Fruit fly (Drosophila melanogaster) whole organism, embryonic: ENCODE data around the gene CG32354.

Experiments used
- Asciz ChIP-seq: fragments of 200-800 bp; sonication (Bioruptor generic); optimal IDR thresholded peaks from 2 replicates; lab custom pipeline; 2017; ENCODE audit warnings: missing biosample characterization, mild to moderate bottlenecking, missing genetic modification characterization, missing genetic modification reagents
- Bdp1 ChIP-seq: fragments of 200-800 bp; sonication (Bioruptor generic); optimal IDR thresholded peaks from 3 replicates; lab custom pipeline; 2016; ENCODE audit warnings: missing biosample characterization, missing genetic modification characterization
- C15 ChIP-seq: fragments of 200-800 bp; sonication (Bioruptor generic); IDR thresholded peaks from 3 replicates; pipeline ENCODE4 v1.3.6; 2022; ENCODE audit warnings: missing biosample characterization, missing genetic modification characterization
- CG1024 ChIP-seq: fragments of 200-800 bp; sonication (Bioruptor generic); IDR thresholded peaks from 2 replicates; pipeline ENCODE4 v1.3.6; 2022; ENCODE audit warnings: missing biosample characterization, missing genetic modification characterization
- CG11504 ChIP-seq: fragments of 200-800 bp; sonication (Bioruptor generic); optimal IDR thresholded peaks from 3 replicates; lab custom pipeline; 2019; ENCODE audit warnings: missing biosample characterization, mild to moderate bottlenecking, missing genetic modification characterization, moderate library complexity
- CG12942 ChIP-seq: fragments of 200-800 bp; sonication (Bioruptor generic); optimal IDR thresholded peaks from 3 replicates; lab custom pipeline; 2016; ENCODE audit warnings: missing biosample characterization, missing genetic modification characterization
- CG14860 ChIP-seq: fragments of 200-800 bp; sonication (Bioruptor generic); IDR thresholded peaks from 3 replicates; pipeline ENCODE4 v1.3.6; 2022; ENCODE audit warnings: missing biosample characterization, missing genetic modification characterization; ENCODE audit not compliant: partially characterized antibody
- CG15269 ChIP-seq: fragments of 200-800 bp; sonication (Bioruptor generic); optimal IDR thresholded peaks from 2 replicates; lab custom pipeline; 2018; ENCODE audit warnings: missing biosample characterization, mild to moderate bottlenecking, missing genetic modification characterization, moderate library complexity
- CG16815 ChIP-seq: fragments of 200-800 bp; sonication (Bioruptor generic); optimal IDR thresholded peaks from 3 replicates; lab custom pipeline; 2017; ENCODE audit warnings: missing biosample characterization, mild to moderate bottlenecking, missing genetic modification characterization
- CG17385 ChIP-seq: fragments of 200-800 bp; sonication (Bioruptor generic); optimal IDR thresholded peaks from 3 replicates; lab custom pipeline; 2018; ENCODE audit warnings: missing biosample characterization, mild to moderate bottlenecking, missing genetic modification characterization
- CG2120 ChIP-seq: fragments of 200-800 bp; sonication (Bioruptor generic); optimal IDR thresholded peaks from 3 replicates; lab custom pipeline; 2016; ENCODE audit warnings: missing biosample characterization, missing genetic modification characterization
- CG3163 ChIP-seq: fragments of 200-800 bp; sonication (Bioruptor generic); optimal IDR thresholded peaks from 3 replicates; lab custom pipeline; 2016; ENCODE audit warnings: missing biosample characterization, missing genetic modification characterization
- CG3726 ChIP-seq: fragments of 200-800 bp; sonication (Bioruptor generic); IDR thresholded peaks from 3 replicates; pipeline ENCODE4, ENCODE4 v1.3.6; 2022; ENCODE audit warnings: missing biosample characterization, missing genetic modification characterization
- CG6654 ChIP-seq: fragments of 200-800 bp; sonication (Bioruptor generic); optimal IDR thresholded peaks from 2 replicates; lab custom pipeline; 2017; ENCODE audit warnings: missing biosample characterization, mild to moderate bottlenecking, missing genetic modification characterization
- CG7372 ChIP-seq: fragments of 200-800 bp; sonication (Bioruptor generic); IDR thresholded peaks from 2 replicates; pipeline ENCODE4 v1.3.6; 2022; ENCODE audit warnings: missing biosample characterization, missing genetic modification characterization
- CG8281 ChIP-seq: fragments of 200-800 bp; sonication (Bioruptor generic); optimal IDR thresholded peaks from 2 replicates; lab custom pipeline; 2018; ENCODE audit warnings: missing biosample characterization, mild to moderate bottlenecking, missing genetic modification characterization, moderate library complexity
- CG9215 ChIP-seq: fragments of 200-800 bp; sonication (Bioruptor generic); IDR thresholded peaks from 2 replicates; pipeline ENCODE4 v1.3.6; 2022; ENCODE audit warnings: missing biosample characterization, missing genetic modification characterization
- CG9437 ChIP-seq: fragments of 200-800 bp; sonication (Bioruptor generic); optimal IDR thresholded peaks from 2 replicates; lab custom pipeline; 2018; ENCODE audit warnings: missing biosample characterization, mild to moderate bottlenecking, missing genetic modification characterization
- CG9609 ChIP-seq: fragments of 200-800 bp; sonication (Bioruptor generic); optimal IDR thresholded peaks from 3 replicates; lab custom pipeline; 2016; ENCODE audit warnings: missing biosample characterization, missing genetic modification characterization
- CTCF ChIP-seq: fragments of 200-800 bp; sonication (Bioruptor generic); optimal IDR thresholded peaks from 2 replicates; lab custom pipeline; 2017; ENCODE audit warnings: missing biosample characterization, mild to moderate bottlenecking, missing genetic modification characterization, moderate library complexity
- D ChIP-seq, 2 experiments: fragments of 200-800 bp in 1 of 2; fragments of >200 bp in 1 of 2; sonication (Bioruptor generic) in 1 of 2; optimal IDR thresholded peaks; 2 replicates in 1 of 2; 3 replicates in 1 of 2; lab custom pipeline; 2017; ENCODE audit warnings: mild to moderate bottlenecking in 1 of 2, missing biosample characterization in 1 of 2, missing genetic modification characterization in 1 of 2, missing genetic modification reagents in 1 of 2
- Dbx ChIP-seq: fragments of 200-800 bp; sonication (Bioruptor generic); IDR thresholded peaks from 3 replicates; pipeline ENCODE4 v1.3.6; 2022; ENCODE audit warnings: missing biosample characterization, missing genetic modification characterization
- Ets65A ChIP-seq: fragments of 200-800 bp; sonication (Bioruptor generic); peaks from one replicate; lab custom pipeline; 2016; ENCODE audit warnings: missing biosample characterization, missing genetic modification characterization
- Ets97D ChIP-seq: fragments of 200-800 bp; sonication (Bioruptor generic); optimal IDR thresholded peaks from 3 replicates; lab custom pipeline; 2016; ENCODE audit warnings: missing biosample characterization, missing genetic modification characterization
- Gug ChIP-seq: fragments of 200-800 bp; sonication (Bioruptor generic); IDR thresholded peaks from 4 replicates; pipeline ENCODE4 v1.3.6; 2022; ENCODE audit warnings: missing biosample characterization, missing genetic modification characterization
- Hmr ChIP-seq: fragments of 200-800 bp; sonication (Bioruptor generic); optimal IDR thresholded peaks from 3 replicates; lab custom pipeline; 2017; ENCODE audit warnings: mild to moderate bottlenecking, missing biosample characterization, missing genetic modification reagents, missing genetic modification characterization
- Med ChIP-seq: fragments of 200-800 bp; sonication (Bioruptor generic); peaks from one replicate; lab custom pipeline; 2016; ENCODE audit warnings: missing biosample characterization, missing genetic modification characterization, mild to moderate bottlenecking, inconsistent platforms, moderate library complexity
- NK7.1 ChIP-seq: fragments of 200-800 bp; sonication (Bioruptor generic); optimal IDR thresholded peaks from 3 replicates; lab custom pipeline; 2016; ENCODE audit warnings: missing biosample characterization, missing genetic modification characterization
- Nf-YB ChIP-seq: fragments of 200-800 bp; sonication (Bioruptor generic); optimal IDR thresholded peaks from 3 replicates; lab custom pipeline; 2019; ENCODE audit warnings: missing biosample characterization, mild to moderate bottlenecking, missing genetic modification characterization, moderate library complexity
- Poxn ChIP-seq: fragments of 200-800 bp; sonication (Bioruptor generic); IDR thresholded peaks from 2 replicates; pipeline ENCODE4 v1.3.6; 2022; ENCODE audit warnings: missing biosample characterization, missing genetic modification characterization
- Sry-β ChIP-seq: fragments of 200-800 bp; sonication (Bioruptor generic); optimal IDR thresholded peaks from 2 replicates; lab custom pipeline; 2018; ENCODE audit warnings: missing biosample characterization, mild to moderate bottlenecking, missing genetic modification characterization, moderate library complexity
- Xrp1 ChIP-seq: fragments of 200-800 bp; sonication (Bioruptor generic); IDR thresholded peaks from 2 replicates; pipeline ENCODE4 v1.3.6; 2022; ENCODE audit warnings: missing biosample characterization, missing genetic modification characterization
- aop ChIP-seq: fragments of 200-800 bp; sonication (Bioruptor generic); IDR thresholded peaks from 2 replicates; pipeline ENCODE4 v1.3.6; 2022; ENCODE audit warnings: missing biosample characterization, missing genetic modification characterization
- ash1 ChIP-seq: fragments of 200-800 bp; sonication (Bioruptor generic); optimal IDR thresholded peaks from 2 replicates; lab custom pipeline; 2018; ENCODE audit warnings: missing biosample characterization, mild to moderate bottlenecking, missing genetic modification characterization
- cad ChIP-seq: fragments of >200 bp; optimal IDR thresholded peaks from 2 replicates; lab custom pipeline; 2017; ENCODE audit warnings: missing biosample characterization, missing genetic modification characterization
- crol ChIP-seq: fragments of 200-800 bp; sonication (Bioruptor generic); IDR thresholded peaks from 2 replicates; pipeline ENCODE4 v1.3.6; 2022; ENCODE audit warnings: missing biosample characterization, missing genetic modification characterization
- crp ChIP-seq, 2 experiments: fragments of 200-800 bp; sonication (Bioruptor generic); optimal IDR thresholded peaks; 2 replicates in 1 of 2; 3 replicates in 1 of 2; lab custom pipeline; 2017; ENCODE audit warnings: missing biosample characterization in 2 of 2, missing genetic modification characterization in 2 of 2, mild to moderate bottlenecking in 1 of 2, moderate library complexity in 1 of 2
- dan ChIP-seq: fragments of 200-800 bp; sonication (Bioruptor generic); IDR thresholded peaks from 2 replicates; pipeline ENCODE4 v1.3.6; 2022; ENCODE audit warnings: missing biosample characterization, missing genetic modification characterization
- eyg ChIP-seq: fragments of 200-800 bp; sonication (Bioruptor generic); optimal IDR thresholded peaks from 3 replicates; lab custom pipeline; 2016; ENCODE audit warnings: missing biosample characterization, missing genetic modification characterization
- fd64A ChIP-seq: fragments of 200-800 bp; sonication (Bioruptor generic); optimal IDR thresholded peaks from 3 replicates; lab custom pipeline; 2018; ENCODE audit warnings: missing biosample characterization, mild to moderate bottlenecking, missing genetic modification characterization
- hbn ChIP-seq: fragments of 200-800 bp; sonication (Bioruptor generic); IDR thresholded peaks from 2 replicates; pipeline ENCODE4 v1.3.6; 2022; ENCODE audit warnings: missing biosample characterization, missing genetic modification characterization; ENCODE audit not compliant: partially characterized antibody
- kah ChIP-seq: fragments of 200-800 bp; sonication (Bioruptor generic); optimal IDR thresholded peaks from 2 replicates; lab custom pipeline; 2018; ENCODE audit warnings: missing biosample characterization, mild to moderate bottlenecking, missing genetic modification characterization
- ken ChIP-seq: fragments of 200-800 bp; sonication (Bioruptor generic); IDR thresholded peaks from 3 replicates; pipeline ENCODE4 v1.3.6; 2022; ENCODE audit warnings: missing biosample characterization, missing genetic modification characterization
- mirr ChIP-seq: fragments of 200-800 bp; sonication (Bioruptor generic); optimal IDR thresholded peaks from 3 replicates; lab custom pipeline; 2018; ENCODE audit warnings: missing biosample characterization, mild to moderate bottlenecking, missing genetic modification characterization
- pnt ChIP-seq: fragments of 200-800 bp; sonication (Bioruptor generic); optimal IDR thresholded peaks from 3 replicates; lab custom pipeline; 2016; ENCODE audit warnings: missing biosample characterization, missing genetic modification characterization
- tgo ChIP-seq: fragments of 200-800 bp; sonication (Bioruptor generic); IDR thresholded peaks from 3 replicates; pipeline ENCODE4 v1.3.6; 2022; ENCODE audit warnings: missing biosample characterization, missing genetic modification characterization
- tin ChIP-seq: fragments of 200-800 bp; sonication (Bioruptor generic); optimal IDR thresholded peaks from 3 replicates; lab custom pipeline; 2016; ENCODE audit warnings: missing biosample characterization, missing genetic modification characterization
- tup ChIP-seq: fragments of 200-800 bp; sonication (Bioruptor generic); optimal IDR thresholded peaks from 2 replicates; lab custom pipeline; 2016; ENCODE audit warnings: missing biosample characterization, mild to moderate bottlenecking, missing genetic modification characterization, moderate library complexity
- twi ChIP-seq: fragments of 200-800 bp; optimal IDR thresholded peaks from 2 replicates; lab custom pipeline; 2019; ENCODE audit warnings: missing biosample characterization, mild to moderate bottlenecking, missing genetic modification characterization, moderate library complexity
- tx ChIP-seq: fragments of 200-800 bp; sonication (Bioruptor generic); optimal IDR thresholded peaks from 2 replicates; lab custom pipeline; 2016; ENCODE audit warnings: missing biosample characterization, missing genetic modification characterization
- wor ChIP-seq: fragments of 200-800 bp; sonication (Bioruptor generic); IDR thresholded peaks from 2 replicates; pipeline ENCODE4 v1.3.6; 2022; ENCODE audit warnings: missing biosample characterization, missing genetic modification characterization
- z ChIP-seq: fragments of 200-800 bp; sonication (Bioruptor generic); IDR thresholded peaks from 3 replicates; pipeline ENCODE4 v1.3.6; 2022; ENCODE audit warnings: missing biosample characterization, missing genetic modification characterization
- zen ChIP-seq: fragments of 200-800 bp; sonication (Bioruptor generic); optimal IDR thresholded peaks from 3 replicates; lab custom pipeline; 2018; ENCODE audit warnings: missing biosample characterization, mild to moderate bottlenecking, missing genetic modification characterization, moderate library complexity

CG32354 gene

dm6 chr3L:8445027-8445426 lies 23.0 kb upstream of the CG32354 start (continued):
- no peak for TF ChIP-seq D (optimal IDR thresholded peaks at IDR 0.05; lab: Kevin White, UChicago)
- peak; percentile 49 for TF ChIP-seq D (GFP tag; optimal IDR thresholded peaks at IDR 0.05; lab: Kevin White, UChicago)
- TF ChIP-seq Sry-β (GFP tag; lab: Kevin White, UChicago) = no peak
- peak; percentile 29; the same call in 1 of the 2 replicates for TF ChIP-seq CG9215 (GFP tag; lab: Robert Waterston, UW)
- TF ChIP-seq CG3163 = no peak
- no peak for TF ChIP-seq CG12942 (GFP tag; lab: Kevin White, UChicago)
- TF ChIP-seq CG17385 (GFP tag; lab: Kevin White, UChicago) = peak; percentile 6
- TF ChIP-seq cad (GFP tag; lab: Kevin White, UChicago) = no peak
- no peak for TF ChIP-seq dan (GFP tag; lab: Robert Waterston, UW)
- no peak for TF ChIP-seq CG7372 (GFP tag; lab: Robert Waterston, UW)
- TF ChIP-seq fd64A = no peak
- no peak for TF ChIP-seq ken (GFP tag; lab: Robert Waterston, UW)
- peak; percentile 18 for TF ChIP-seq CG15269
- TF ChIP-seq CG3726 (GFP tag; lab: Robert Waterston, UW) = no peak
- TF ChIP-seq crp (GFP tag; optimal IDR thresholded peaks at IDR 0.05; lab: Kevin White, UChicago) = no peak
- TF ChIP-seq tx = no peak
- TF ChIP-seq NK7.1 = no peak
- TF ChIP-seq hbn (GFP tag; lab: Robert Waterston, UW) = no peak
- no peak for TF ChIP-seq CG9437 (GFP tag; lab: Kevin White, UChicago)
- no peak for TF ChIP-seq pnt (GFP tag; lab: Kevin White, UChicago)
- peak; percentile 75 for TF ChIP-seq CG11504 (tag; lab: Kevin White, UChicago)
- TF ChIP-seq Ets65A (GFP tag; lab: Kevin White, UChicago) = no peak
- no peak for TF ChIP-seq Dbx (GFP tag; lab: Robert Waterston, UW)
- peak; percentile 56 for TF ChIP-seq tgo (GFP tag; lab: Robert Waterston, UW)
- no peak for TF ChIP-seq tup
- no peak for TF ChIP-seq CG6654 (GFP tag; lab: Kevin White, UChicago)
- TF ChIP-seq crol (GFP tag; lab: Robert Waterston, UW) = no peak
- no peak for TF ChIP-seq ash1 (GFP tag; lab: Kevin White, UChicago)
- TF ChIP-seq Asciz (GFP tag; lab: Kevin White, UChicago) = peak; percentile 15
- no peak for TF ChIP-seq C15 (GFP tag; lab: Robert Waterston, UW)
- no peak for TF ChIP-seq CTCF
- no peak for TF ChIP-seq CG14860 (GFP tag; lab: Robert Waterston, UW)
- TF ChIP-seq kah (GFP tag; lab: Kevin White, UChicago) = peak; percentile 30
- TF ChIP-seq CG2120 (GFP tag; lab: Kevin White, UChicago) = no peak
- peak; percentile 69; the same call in 1 of the 2 replicates for TF ChIP-seq Xrp1 (GFP tag; lab: Robert Waterston, UW)
- 0 out of 4 replicates have a peak, but pooled peaks have one; percentile 39 for TF ChIP-seq Gug (GFP tag; lab: Robert Waterston, UW)
- TF ChIP-seq CG8281 (tag; lab: Kevin White, UChicago) = no peak
- TF ChIP-seq twi (tag; lab: Kevin White, UChicago) = no peak
- no peak for TF ChIP-seq mirr (GFP tag; lab: Kevin White, UChicago)
- no peak for TF ChIP-seq CG16815 (GFP tag; lab: Kevin White, UChicago)
- no peak for TF ChIP-seq Nf-YB
- no peak for TF ChIP-seq CG9609
- TF ChIP-seq CG1024 = no peak
- no peak for TF ChIP-seq wor
- TF ChIP-seq aop (GFP tag; lab: Robert Waterston, UW) = no peak
- TF ChIP-seq tin (GFP tag; lab: Kevin White, UChicago) = peak; percentile 47
- peak; percentile 8 for TF ChIP-seq Hmr
- no peak for TF ChIP-seq eyg
- no peak for TF ChIP-seq Poxn (GFP tag; lab: Robert Waterston, UW)
- no peak for TF ChIP-seq Ets97D (GFP tag; lab: Kevin White, UChicago)
- TF ChIP-seq Bdp1 (GFP tag; lab: Kevin White, UChicago) = no peak
- TF ChIP-seq z (GFP tag; lab: Robert Waterston, UW) = no peak
- TF ChIP-seq Med (GFP tag; lab: Kevin White, UChicago) = peak; percentile 66
- peak; percentile 92 for TF ChIP-seq zen (tag; lab: Kevin White, UChicago)
